Fruit fly (Drosophila melanogaster): ENCODE data around the gene CG31342.

Gene CG31342

dm6 chr3R:13032975-13033445 is 47.2 kb downstream of the CG31342 start (continued):
- TF ChIP-seq CG9727 (GFP tag; optimal IDR thresholded peaks at IDR 0.05) (peak; percentile 45), Pdp1 (GFP tag; optimal IDR thresholded peaks at IDR 0.05) (no peak), twi (tag; optimal IDR thresholded peaks at IDR 0.05) (peak; percentile 67), Hmx (GFP tag; optimal IDR thresholded peaks at IDR 0.05) (no peak), CG16813 (GFP tag; IDR thresholded peaks at IDR 0.05; ENCODE audit: partially characterized antibody) (0 out of 3 replicates have a peak, but pooled peaks have one; percentile 11), exex (tag; optimal IDR thresholded peaks at IDR 0.05) (peak; percentile 42), CG12104 (GFP tag; optimal IDR thresholded peaks at IDR 0.05) (peak; percentile 45), sr (GFP tag; IDR thresholded peaks at IDR 0.05) (0 out of 3 replicates have a peak, but pooled peaks have one; percentile 32), CG18476 (GFP tag; optimal IDR thresholded peaks at IDR 0.05) (peak; percentile 12), CG2875 (GFP tag; optimal IDR thresholded peaks at IDR 0.05) (peak; percentile 60), Optix (GFP tag; IDR thresholded peaks at IDR 0.05) (peak; percentile 44; the same call in 1 of the 3 replicates), CG14860 (GFP tag; IDR thresholded peaks at IDR 0.05; ENCODE audit: partially characterized antibody) (no peak), crc (GFP tag; optimal IDR thresholded peaks at IDR 0.05) (no peak), CG3838 (GFP tag; optimal IDR thresholded peaks at IDR 0.05) (no peak), CG7987 (GFP tag; optimal IDR thresholded peaks at IDR 0.05) (peak; percentile 77), gce (GFP tag; IDR thresholded peaks at IDR 0.05) (peak; percentile 66; the same call in 1 of the 3 replicates), CG10959 (GFP tag; IDR thresholded peaks at IDR 0.05) (0 out of 2 replicates have a peak, but pooled peaks have one; percentile 12), CG13775 (GFP tag; optimal IDR thresholded peaks at IDR 0.05) (no peak), CG17912 (GFP tag; optimal IDR thresholded peaks at IDR 0.05) (peak; percentile 31), CG8359 (GFP tag; optimal IDR thresholded peaks at IDR 0.05; ENCODE audit: borderline replicate concordance) (peak; percentile 45), CG31365 (tag; optimal IDR thresholded peaks at IDR 0.05) (no peak), D (optimal IDR thresholded peaks at IDR 0.05) (no peak), D (GFP tag; optimal IDR thresholded peaks at IDR 0.05) (peak; percentile 44), zfh1 (GFP tag; IDR thresholded peaks at IDR 0.05) (0 out of 3 replicates have a peak, but pooled peaks have one; percentile 28), CG10543 (GFP tag; optimal IDR thresholded peaks at IDR 0.05) (peak; percentile 80), CG15696 (tag; optimal IDR thresholded peaks at IDR 0.05) (peak; percentile 39), Rfx (GFP tag; IDR thresholded peaks at IDR 0.05) (peak; percentile 24), CG12219 (GFP tag; optimal IDR thresholded peaks at IDR 0.05) (peak; percentile 18), sd (tag; optimal IDR thresholded peaks at IDR 0.05) (peak; percentile 23), vvl (GFP tag; IDR thresholded peaks at IDR 0.05) (0 out of 2 replicates have a peak, but pooled peaks have one; percentile 39), CG12744 (GFP tag; optimal IDR thresholded peaks at IDR 0.05) (no peak), fd3F (GFP tag; optimal IDR thresholded peaks at IDR 0.05) (no peak), hth (optimal IDR thresholded peaks at IDR 0.05) (no peak), TFAM (GFP tag; optimal IDR thresholded peaks at IDR 0.05) (no peak), bab2 (GFP tag; optimal IDR thresholded peaks at IDR 0.05) (peak; percentile 37), CG8924 (tag; optimal IDR thresholded peaks at IDR 0.05) (peak; percentile 40), CG33557 (GFP tag; optimal IDR thresholded peaks at IDR 0.05) (no peak), ewg (GFP tag; optimal IDR thresholded peaks at IDR 0.05) (peak; percentile 13), schlank (tag; optimal IDR thresholded peaks at IDR 0.05) (peak; percentile 29), dan (GFP tag; IDR thresholded peaks at IDR 0.05) (no peak), dm (GFP tag; optimal IDR thresholded peaks at IDR 0.05) (no peak), CG15479 (GFP tag; optimal IDR thresholded peaks at IDR 0.05) (peak; percentile 86), dmrt11E (tag; optimal IDR thresholded peaks at IDR 0.05) (peak; percentile 20), CG14050 (GFP tag; IDR thresholded peaks at IDR 0.05) (no peak), kah (GFP tag; optimal IDR thresholded peaks at IDR 0.05) (peak; percentile 22), CG4707 (GFP tag; optimal IDR thresholded peaks at IDR 0.05) (peak; percentile 51), CG6254 (GFP tag; optimal IDR thresholded peaks at IDR 0.05) (peak; percentile 26), YL-1 (GFP tag; optimal IDR thresholded peaks at IDR 0.05) (peak; percentile 16), CG17186 (GFP tag; optimal IDR thresholded peaks at IDR 0.05) (peak; percentile 59), nerfin-1 (tag; optimal IDR thresholded peaks at IDR 0.05) (peak; percentile 50)
